Worm (Caenorhabditis elegans): ENCODE measurements around the gene srh-130.

DNA sequence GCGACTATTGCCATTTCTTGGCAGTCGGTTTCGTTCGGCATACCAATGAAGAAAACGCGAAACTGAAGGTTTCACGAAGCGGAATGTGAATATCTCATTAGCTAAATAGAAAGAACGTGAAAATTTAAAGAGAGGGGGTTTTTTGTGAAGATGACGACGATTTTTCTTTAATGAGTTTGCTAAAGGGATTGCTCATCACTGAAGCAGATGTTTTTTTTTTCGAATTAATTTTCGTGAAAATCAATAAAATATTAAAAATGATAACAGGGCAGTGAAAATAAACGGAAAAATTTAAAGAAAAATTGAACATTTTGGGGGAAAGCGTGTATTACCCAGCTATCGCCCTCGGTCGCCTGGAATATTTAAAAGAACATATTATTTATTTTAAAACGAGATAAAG lies 43.2 kb upstream of the srh-130 start, which contains the start of gene srab-3:
- no peak for TF ChIP-seq elt-2 (tag; optimal IDR thresholded peaks at IDR 0.05)
- TF ChIP-seq dmd-4 (tag; optimal IDR thresholded peaks at IDR 0.05; ENCODE audit: borderline replicate concordance) = no peak
- TF ChIP-seq syd-9 (tag; optimal IDR thresholded peaks at IDR 0.05) = no peak

All from whole organism, late embryonic.